Worm (Caenorhabditis elegans) whole organism, L1 larva: ENCODE measurements around the gene sra-27.
A peak's percentile ranks its signal among the peaks of the same experiment; 100 is the strongest.

Source experiments
- C04F5.9 ChIP-seq: sonication (generic microtip); optimal IDR thresholded peaks from 2 replicates; lab custom pipeline; 2016; ENCODE audit warnings: missing genetic modification characterization, missing compliant biosample characterization
- C16A3.4 ChIP-seq: fragments of 150-350 bp; optimal IDR thresholded peaks from 2 replicates; lab custom pipeline; 2014; ENCODE audit warnings: missing biosample characterization, missing genetic modification characterization
- C34B4.2 ChIP-seq: sonication (generic microtip); optimal IDR thresholded peaks from 2 replicates; lab custom pipeline; 2017; ENCODE audit warnings: mild to moderate bottlenecking, missing genetic modification characterization, missing compliant biosample characterization
- F16B12.6 ChIP-seq: fragments of 150-350 bp; optimal IDR thresholded peaks from 2 replicates; lab custom pipeline; 2014; ENCODE audit warnings: missing biosample characterization, missing genetic modification characterization
- alr-1 ChIP-seq: fragments of 200-800 bp; sonication (Bioruptor generic); optimal IDR thresholded peaks from 2 replicates; lab custom pipeline; 2018; ENCODE audit warnings: borderline replicate concordance, mild to moderate bottlenecking, missing genetic modification characterization, missing compliant biosample characterization
- aly-2 ChIP-seq: fragments of 150-350 bp; optimal IDR thresholded peaks from 2 replicates; lab custom pipeline; 2014; ENCODE audit warnings: missing biosample characterization, missing genetic modification characterization
- blmp-1 ChIP-seq: fragments of 150-350 bp; optimal IDR thresholded peaks from 2 replicates; lab custom pipeline; 2014; ENCODE audit warnings: missing biosample characterization, missing genetic modification characterization
- ceh-8 ChIP-seq: fragments of 200-800 bp; sonication (Bioruptor generic); optimal IDR thresholded peaks from 2 replicates; lab custom pipeline; 2018; ENCODE audit warnings: mild to moderate bottlenecking, missing genetic modification characterization, moderate library complexity, missing compliant biosample characterization
- ceh-82 ChIP-seq, 3 experiments: fragments of 150-350 bp in 1 of 3; sonication (generic microtip) in 2 of 3; optimal IDR thresholded peaks; 2 replicates each; lab custom pipeline; 2014 to 2017; ENCODE audit warnings: missing biosample characterization in 3 of 3, missing genetic modification characterization in 3 of 3
- ceh-88 ChIP-seq: fragments of 200-800 bp; sonication (Bioruptor generic); IDR thresholded peaks from 2 replicates; pipeline ENCODE4 v1.3.6; 2022; ENCODE audit warnings: missing genetic modification characterization, missing compliant biosample characterization
- ceh-90 ChIP-seq: sonication (generic microtip); optimal IDR thresholded peaks from 2 replicates; lab custom pipeline; 2016; ENCODE audit warnings: missing genetic modification characterization, missing compliant biosample characterization
- ces-1 ChIP-seq: fragments of 150-350 bp; optimal IDR thresholded peaks from 2 replicates; lab custom pipeline; 2014; ENCODE audit warnings: missing biosample characterization, missing genetic modification reagents, missing genetic modification characterization
- dpl-1 ChIP-seq, 3 experiments: fragments of 150-350 bp in 2 of 3; sonication (generic microtip) in 1 of 3; optimal IDR thresholded peaks; 2 replicates each; lab custom pipeline; 2014 to 2017; ENCODE audit warnings: missing biosample characterization in 3 of 3, missing genetic modification characterization in 3 of 3, missing genetic modification reagents in 3 of 3
- dsc-1 ChIP-seq: sonication (generic microtip); optimal IDR thresholded peaks from 2 replicates; lab custom pipeline; 2016; ENCODE audit warnings: mild to moderate bottlenecking, missing genetic modification characterization, missing compliant biosample characterization
- efl-1 ChIP-seq, 4 experiments: fragments of 150-350 bp; optimal IDR thresholded peaks in 3 of 4; peaks in 1 of 4; 1 replicate in 1 of 4; 2 replicates in 3 of 4; lab custom pipeline; 2014; ENCODE audit warnings: missing biosample characterization in 2 of 4, missing genetic modification characterization in 2 of 4, missing genetic modification reagents in 2 of 4
- egl-13 ChIP-seq: sonication (generic microtip); optimal IDR thresholded peaks from 2 replicates; lab custom pipeline; 2016; ENCODE audit warnings: missing genotype, missing genetic modification reagents, missing genetic modification characterization, missing compliant biosample characterization
- egl-27 ChIP-seq, 2 experiments: fragments of 150-350 bp in 1 of 2; sonication (generic microtip); optimal IDR thresholded peaks; 3 replicates each; lab custom pipeline; 2017 to 2018; ENCODE audit warnings: missing biosample characterization in 2 of 2, missing genetic modification characterization in 2 of 2, missing genetic modification reagents in 2 of 2
- elt-2 ChIP-seq: sonication (generic microtip); optimal IDR thresholded peaks from 2 replicates; lab custom pipeline; 2016; ENCODE audit warnings: missing genetic modification characterization, mild to moderate bottlenecking, inconsistent platforms, missing compliant biosample characterization, missing genetic modification reagents
- ets-5 ChIP-seq: fragments of 200-800 bp; sonication (Bioruptor generic); IDR thresholded peaks from 2 replicates; pipeline ENCODE4 v1.3.6; 2022; ENCODE audit warnings: missing genetic modification characterization, missing compliant biosample characterization
- fkh-10 ChIP-seq: sonication (generic microtip); optimal IDR thresholded peaks from 2 replicates; lab custom pipeline; 2017; ENCODE audit warnings: missing biosample characterization, missing genetic modification reagents, missing genetic modification characterization
- fkh-8 ChIP-seq: sonication (generic microtip); optimal IDR thresholded peaks from 2 replicates; lab custom pipeline; 2016; ENCODE audit warnings: mild to moderate bottlenecking, missing genetic modification characterization, missing compliant biosample characterization
- hlh-17 ChIP-seq: fragments of 200-800 bp; sonication (Bioruptor generic); optimal IDR thresholded peaks from 2 replicates; lab custom pipeline; 2018; ENCODE audit warnings: missing genetic modification characterization, mild to moderate bottlenecking, missing compliant biosample characterization, moderate library complexity, borderline replicate concordance
- hlh-4 ChIP-seq: sonication (generic microtip); optimal IDR thresholded peaks from 2 replicates; lab custom pipeline; 2016; ENCODE audit warnings: mild to moderate bottlenecking, missing genetic modification characterization, missing compliant biosample characterization
- hpl-2 ChIP-seq: fragments of 150-350 bp; optimal IDR thresholded peaks from 2 replicates; lab custom pipeline; 2014; ENCODE audit warnings: missing biosample characterization, missing genetic modification reagents, missing genetic modification characterization
- jun-1 ChIP-seq: fragments of 150-350 bp; optimal IDR thresholded peaks from 2 replicates; lab custom pipeline; 2014; ENCODE audit warnings: missing biosample characterization, missing genetic modification reagents, missing genetic modification characterization
- lin-14 ChIP-seq: fragments of 200-800 bp; sonication (Bioruptor generic); optimal IDR thresholded peaks from 2 replicates; lab custom pipeline; 2018; ENCODE audit warnings: mild to moderate bottlenecking, missing genetic modification characterization, moderate library complexity, missing compliant biosample characterization
- lin-35 ChIP-seq, 2 experiments: fragments of 150-350 bp; optimal IDR thresholded peaks; 2 replicates each; lab custom pipeline; 2014; ENCODE audit warnings: missing biosample characterization in 2 of 2, missing genetic modification characterization in 2 of 2, missing genetic modification reagents in 2 of 2
- lir-3 ChIP-seq: sonication (generic microtip); optimal IDR thresholded peaks from 2 replicates; lab custom pipeline; 2016; ENCODE audit warnings: mild to moderate bottlenecking, missing genetic modification characterization, moderate library complexity, missing compliant biosample characterization; ENCODE audit not compliant: poor library complexity
- lsy-2 ChIP-seq, 2 experiments: fragments of 150-350 bp; optimal IDR thresholded peaks; 2 replicates each; lab custom pipeline; 2014; ENCODE audit warnings: missing biosample characterization in 2 of 2, missing genetic modification characterization in 2 of 2
- mdl-1 ChIP-seq, 2 experiments: fragments of 150-350 bp; optimal IDR thresholded peaks; 2 replicates each; lab custom pipeline; 2014 to 2017; ENCODE audit warnings: missing biosample characterization in 2 of 2, missing genetic modification characterization in 2 of 2, inconsistent platforms in 1 of 2
- mef-2 ChIP-seq: fragments of 150-350 bp; optimal IDR thresholded peaks from 2 replicates; lab custom pipeline; 2014; ENCODE audit warnings: missing biosample characterization, missing genetic modification characterization
- mep-1 ChIP-seq: fragments of 150-350 bp; optimal IDR thresholded peaks from 2 replicates; lab custom pipeline; 2014; ENCODE audit warnings: missing biosample characterization, missing genetic modification characterization
- nhr-11 ChIP-seq: fragments of 150-350 bp; optimal IDR thresholded peaks from 2 replicates; lab custom pipeline; 2014; ENCODE audit warnings: missing biosample characterization, missing genetic modification characterization
- nhr-12 ChIP-seq: sonication (generic microtip); optimal IDR thresholded peaks from 2 replicates; lab custom pipeline; 2017; ENCODE audit warnings: missing biosample characterization, missing genetic modification characterization
- nhr-19 ChIP-seq: fragments of 200-800 bp; sonication (Bioruptor generic); conservative IDR thresholded peaks from 2 replicates; pipeline ENCODE4 v1.3.6; 2022; ENCODE audit warnings: missing genetic modification characterization, missing compliant biosample characterization
- nhr-20 ChIP-seq: sonication (generic microtip); optimal IDR thresholded peaks from 2 replicates; lab custom pipeline; 2016; ENCODE audit warnings: mild to moderate bottlenecking, missing genetic modification characterization, missing compliant biosample characterization
- nhr-47 ChIP-seq: sonication (generic microtip); optimal IDR thresholded peaks from 2 replicates; lab custom pipeline; 2016; ENCODE audit warnings: mild to moderate bottlenecking, missing genetic modification characterization, moderate library complexity, missing compliant biosample characterization
- nhr-71 ChIP-seq: sonication (generic microtip); optimal IDR thresholded peaks from 2 replicates; lab custom pipeline; 2016; ENCODE audit warnings: mild to moderate bottlenecking, missing genetic modification characterization, moderate library complexity, missing compliant biosample characterization
- nhr-77 ChIP-seq: fragments of 150-350 bp; optimal IDR thresholded peaks from 2 replicates; lab custom pipeline; 2014; ENCODE audit warnings: missing biosample characterization, missing genetic modification characterization
- nhr-84 ChIP-seq: sonication (generic microtip); optimal IDR thresholded peaks from 2 replicates; lab custom pipeline; 2017; ENCODE audit warnings: missing biosample characterization, missing genetic modification characterization
- nhr-90 ChIP-seq: sonication (generic microtip); optimal IDR thresholded peaks from 2 replicates; lab custom pipeline; 2016; ENCODE audit warnings: mild to moderate bottlenecking, missing genetic modification characterization, missing compliant biosample characterization; ENCODE audit not compliant: poor library complexity
- pag-3 ChIP-seq: sonication (generic microtip); optimal IDR thresholded peaks from 2 replicates; lab custom pipeline; 2017; ENCODE audit warnings: missing genetic modification characterization, mild to moderate bottlenecking, missing compliant biosample characterization, antibody characterized with exemption, borderline replicate concordance; ENCODE audit not compliant: insufficient read depth
- skn-1 ChIP-seq: fragments of 150-350 bp; optimal IDR thresholded peaks from 2 replicates; lab custom pipeline; 2014; ENCODE audit warnings: missing biosample characterization, missing genetic modification characterization
- snu-23 ChIP-seq: sonication (generic microtip); optimal IDR thresholded peaks from 2 replicates; lab custom pipeline; 2016; ENCODE audit warnings: missing genetic modification characterization, missing compliant biosample characterization
- sox-4 ChIP-seq: sonication (generic microtip); optimal IDR thresholded peaks from 2 replicates; lab custom pipeline; 2016; ENCODE audit warnings: missing genetic modification characterization, missing compliant biosample characterization
- swsn-7 ChIP-seq: sonication (generic microtip); optimal IDR thresholded peaks from 2 replicates; lab custom pipeline; 2016; ENCODE audit warnings: missing genetic modification characterization, missing compliant biosample characterization
- tbx-2 ChIP-seq: sonication (generic microtip); optimal IDR thresholded peaks from 2 replicates; lab custom pipeline; 2016; ENCODE audit warnings: missing genetic modification characterization, missing compliant biosample characterization
- unc-130 ChIP-seq: fragments of 150-350 bp; optimal IDR thresholded peaks from 2 replicates; lab custom pipeline; 2017; ENCODE audit warnings: missing biosample characterization, missing genetic modification characterization, inconsistent platforms
- unc-30 ChIP-seq: sonication (generic microtip); optimal IDR thresholded peaks from 2 replicates; lab custom pipeline; 2017; ENCODE audit warnings: missing biosample characterization, missing genetic modification characterization
- unc-98 ChIP-seq: fragments of 200-800 bp; sonication (Bioruptor generic); IDR thresholded peaks from 2 replicates; pipeline ENCODE4 v1.3.6; 2022; ENCODE audit warnings: missing genetic modification characterization, missing compliant biosample characterization
- xbp-1 ChIP-seq: sonication (generic microtip); optimal IDR thresholded peaks from 2 replicates; lab custom pipeline; 2016; ENCODE audit warnings: missing genetic modification characterization, missing compliant biosample characterization
- ztf-11 ChIP-seq, 2 experiments: sonication (generic microtip); optimal IDR thresholded peaks; 2 replicates each; lab custom pipeline; 2016 to 2017; ENCODE audit warnings: missing genetic modification characterization in 2 of 2, missing biosample characterization in 1 of 2, missing compliant biosample characterization in 1 of 2

sra-27 gene

ce11 chrII:6565077-6565476 is 3.7 kb upstream of the sra-27 start, which contains the start of gene mpz-3:
mpz-3 (minus strand) TSS chrII:6565396.
- TF ChIP-seq lsy-2 (tag; optimal IDR thresholded peaks at IDR 0.05; lab: Kevin White, UChicago) (peak; percentile 21 to 55), lin-14 (GFP tag; lab: Kevin White, UChicago) (no peak), aly-2 (tag; lab: Kevin White, UChicago) (no peak), ceh-90 (tag; lab: Kevin White, UChicago) (no peak), F16B12.6 (tag; lab: Kevin White, UChicago) (no peak), alr-1 (tag; lab: Kevin White, UChicago) (no peak), egl-27 (tag; optimal IDR thresholded peaks at IDR 0.05; lab: Kevin White, UChicago) (no peak), ceh-8 (no peak), nhr-71 (tag; lab: Kevin White, UChicago) (peak; percentile 49), swsn-7 (peak; percentile 45), C34B4.2 (tag; lab: Kevin White, UChicago) (no peak), lin-35 (GFP tag; optimal IDR thresholded peaks at IDR 0.05; lab: Kevin White, UChicago) (peak; percentile 22 to 59), nhr-19 (peak; percentile 58), fkh-8 (tag; lab: Kevin White, UChicago) (no peak), ceh-88 (GFP tag; lab: Robert Waterston, UW) (no peak), elt-2 (peak; percentile 24), nhr-11 (tag; lab: Kevin White, UChicago) (no peak), hlh-17 (no peak), nhr-90 (peak; percentile 25), fkh-10 (GFP tag; lab: Kevin White, UChicago) (peak; percentile 24), tbx-2 (tag; lab: Kevin White, UChicago) (peak; percentile 15), nhr-12 (no peak), egl-13 (tag; lab: Kevin White, UChicago) (no peak), unc-98 (GFP tag; lab: Robert Waterston, UW) (no peak), C16A3.4 (peak; percentile 13), hpl-2 (GFP tag; lab: Kevin White, UChicago) (no peak), ets-5 (GFP tag; lab: Robert Waterston, UW) (no peak), dsc-1 (peak; percentile 34), ceh-82 (tag; optimal IDR thresholded peaks at IDR 0.05; lab: Kevin White, UChicago) (peak in 2 of 3 experiments; percentile 17 to 49), unc-30 (tag; lab: Kevin White, UChicago) (no peak), mef-2 (no peak), dpl-1 (GFP tag; optimal IDR thresholded peaks at IDR 0.05; lab: Kevin White, UChicago) (peak in 2 of 3 experiments; percentile 17 to 25), nhr-84 (no peak), pag-3 (tag; lab: Kevin White, UChicago) (no peak), nhr-20 (tag; lab: Kevin White, UChicago) (peak; percentile 51), ztf-11 (tag; optimal IDR thresholded peaks at IDR 0.05; lab: Kevin White, UChicago) (no peak), C04F5.9 (tag; lab: Kevin White, UChicago) (no peak), unc-130 (no peak), xbp-1 (tag; lab: Kevin White, UChicago) (peak; percentile 31), jun-1 (tag; lab: Kevin White, UChicago) (no peak), skn-1 (tag; lab: Kevin White, UChicago) (peak; percentile 20), mep-1 (tag; lab: Kevin White, UChicago) (peak; percentile 51), blmp-1 (tag; lab: Kevin White, UChicago) (peak; percentile 7), hlh-4 (no peak), nhr-77 (tag; lab: Kevin White, UChicago) (peak; percentile 31), snu-23 (GFP tag; lab: Kevin White, UChicago) (peak; percentile 70), ces-1 (GFP tag; lab: Kevin White, UChicago) (no peak), efl-1 (optimal IDR thresholded peaks at IDR 0.05; lab: Kevin White, UChicago) (peak; percentile 20 to 38), efl-1 (GFP tag; optimal IDR thresholded peaks at IDR 0.05 in 1 of 2; lab: Kevin White, UChicago) (peak in 1 of 2 experiments; percentile 94), nhr-47 (tag; lab: Kevin White, UChicago) (peak; percentile 46), lir-3 (tag; lab: Kevin White, UChicago) (peak; percentile 9), mdl-1 (tag; optimal IDR thresholded peaks at IDR 0.05; lab: Kevin White, UChicago) (peak in 1 of 2 experiments; percentile 12), sox-4 (tag; lab: Kevin White, UChicago) (no peak)
